Fruit fly (Drosophila melanogaster) whole organism, wandering third instar larva: Measurements from ENCODE around the gene Gclc.

Source experiments
- Abd-B ChIP-seq: fragments of >200 bp; optimal IDR thresholded peaks from 2 replicates; lab custom pipeline; 2017; ENCODE audit warnings: missing biosample characterization, missing genetic modification characterization
- CG32264 ChIP-seq: fragments of 200-800 bp; sonication (Bioruptor generic); optimal IDR thresholded peaks from 2 replicates; lab custom pipeline; 2016; ENCODE audit warnings: missing biosample characterization, missing genetic modification characterization
- CG9705 ChIP-seq: fragments of 200-800 bp; sonication (Bioruptor generic); optimal IDR thresholded peaks from 2 replicates; lab custom pipeline; 2018; ENCODE audit warnings: missing biosample characterization, mild to moderate bottlenecking, missing genetic modification characterization
- CrebA ChIP-seq: fragments of 200-800 bp; sonication (Bioruptor generic); optimal IDR thresholded peaks from 2 replicates; lab custom pipeline; 2016; ENCODE audit warnings: missing biosample characterization, mild to moderate bottlenecking, missing genetic modification characterization, borderline replicate concordance
- Dfd ChIP-seq: fragments of >200 bp; optimal IDR thresholded peaks from 2 replicates; lab custom pipeline; 2017; ENCODE audit warnings: missing biosample characterization, missing genetic modification characterization
- Dif ChIP-seq: fragments of 200-275, 200-300 bp; sonication (Bioruptor generic); optimal IDR thresholded peaks from 2 replicates; lab custom pipeline; 2018; ENCODE audit warnings: missing biosample characterization, missing genetic modification characterization; ENCODE audit not compliant: partially characterized antibody
- GATAd ChIP-seq: sonication (Bioruptor generic); optimal IDR thresholded peaks from 2 replicates; lab custom pipeline; 2016; ENCODE audit warnings: missing biosample characterization, missing genetic modification characterization
- HLH106 ChIP-seq: fragments of 200-800 bp; optimal IDR thresholded peaks from 3 replicates; lab custom pipeline; 2019; ENCODE audit warnings: missing biosample characterization, mild to moderate bottlenecking, missing genetic modification characterization, moderate library complexity
- Hnf4 ChIP-seq: fragments of 200-800 bp; sonication (Bioruptor generic); optimal IDR thresholded peaks from 2 replicates; lab custom pipeline; 2016; ENCODE audit warnings: missing biosample characterization, mild to moderate bottlenecking, missing genetic modification characterization
- Hr78 ChIP-seq: fragments of >200 bp; optimal IDR thresholded peaks from 2 replicates; lab custom pipeline; 2017; ENCODE audit warnings: missing biosample characterization, missing genetic modification characterization
- Hr83 ChIP-seq: fragments of 200-300 bp; sonication (Bioruptor generic); optimal IDR thresholded peaks from 2 replicates; lab custom pipeline; 2016; ENCODE audit warnings: missing biosample characterization, mild to moderate bottlenecking, missing genetic modification characterization, moderate library complexity; ENCODE audit not compliant: poor library complexity, severe bottlenecking
- Jra ChIP-seq: sonication (Bioruptor generic); optimal IDR thresholded peaks from 2 replicates; lab custom pipeline; 2016; ENCODE audit warnings: missing biosample characterization, missing genetic modification characterization
- Mio ChIP-seq: sonication (Bioruptor generic); optimal IDR thresholded peaks from 2 replicates; lab custom pipeline; 2016; ENCODE audit warnings: missing biosample characterization, missing genetic modification characterization
- Myc ChIP-seq: fragments of >200 bp; optimal IDR thresholded peaks from 2 replicates; lab custom pipeline; 2017
- N ChIP-seq: fragments of >200 bp; optimal IDR thresholded peaks from 2 replicates; lab custom pipeline; 2018; ENCODE audit warnings: missing biosample characterization, missing external identifiers, missing genetic modification characterization
- OdsH ChIP-seq: fragments of 200-800 bp; sonication (Bioruptor generic); optimal IDR thresholded peaks from 2 replicates; lab custom pipeline; 2016; ENCODE audit warnings: missing biosample characterization, mild to moderate bottlenecking, missing genetic modification characterization
- Rel ChIP-seq, 2 experiments: fragments of 200-800 bp; sonication (Bioruptor generic) in 1 of 2; optimal IDR thresholded peaks; 2 replicates in 1 of 2; 3 replicates in 1 of 2; lab custom pipeline; 2016 to 2019; ENCODE audit warnings: mild to moderate bottlenecking in 2 of 2, missing biosample characterization in 2 of 2, missing genetic modification characterization in 2 of 2, moderate library complexity in 1 of 2
- Sp1 ChIP-seq: fragments of 200-800 bp; sonication (Bioruptor generic); optimal IDR thresholded peaks from 3 replicates; lab custom pipeline; 2019; ENCODE audit warnings: missing biosample characterization, mild to moderate bottlenecking, missing genetic modification characterization, moderate library complexity
- Vsx2 ChIP-seq: fragments of 200-300, 225-300 bp; sonication (Bioruptor generic); optimal IDR thresholded peaks from 2 replicates; lab custom pipeline; 2018; ENCODE audit warnings: missing biosample characterization, missing genetic modification characterization; ENCODE audit not compliant: partially characterized antibody
- br ChIP-seq: fragments of 200-800 bp; sonication (Bioruptor generic); optimal IDR thresholded peaks from 2 replicates; lab custom pipeline; 2016; ENCODE audit warnings: missing biosample characterization, missing genetic modification characterization
- brk ChIP-seq: fragments of 200-800 bp; sonication (Bioruptor generic); optimal IDR thresholded peaks from 2 replicates; lab custom pipeline; 2016; ENCODE audit warnings: missing biosample characterization, mild to moderate bottlenecking, missing genetic modification characterization
- dl ChIP-seq, 2 experiments: fragments of 175-275, 200-275 bp in 1 of 2; fragments of 200-275 bp in 1 of 2; sonication (Bioruptor generic); optimal IDR thresholded peaks; lab custom pipeline; 2018; ENCODE audit warnings: mild to moderate bottlenecking in 2 of 2, missing biosample characterization in 2 of 2, missing genetic modification characterization in 2 of 2, moderate library complexity in 2 of 2; ENCODE audit not compliant: partially characterized antibody in 2 of 2, insufficient read depth in 1 of 2
- dmrt93B ChIP-seq: fragments of 200-800 bp; sonication (Bioruptor generic); optimal IDR thresholded peaks from 2 replicates; lab custom pipeline; 2018; ENCODE audit warnings: missing biosample characterization, mild to moderate bottlenecking, missing genetic modification characterization
- dsf ChIP-seq: sonication (Bioruptor generic); optimal IDR thresholded peaks from 2 replicates; lab custom pipeline; 2016; ENCODE audit warnings: missing biosample characterization, missing genetic modification characterization, borderline replicate concordance
- ey ChIP-seq: fragments of 200-800 bp; sonication (Bioruptor generic); optimal IDR thresholded peaks from 2 replicates; lab custom pipeline; 2016; ENCODE audit warnings: missing biosample characterization, missing genetic modification characterization
- foxo ChIP-seq, 2 experiments: fragments of 200-800 bp; sonication (Bioruptor generic); optimal IDR thresholded peaks; 2 replicates in 1 of 2; 3 replicates in 1 of 2; lab custom pipeline; 2016 to 2017; ENCODE audit warnings: missing biosample characterization in 2 of 2, missing genetic modification characterization in 2 of 2
- fru ChIP-seq: fragments of 200-800 bp; sonication (Bioruptor generic); optimal IDR thresholded peaks from 3 replicates; lab custom pipeline; 2016; ENCODE audit warnings: missing biosample characterization, mild to moderate bottlenecking, missing genetic modification characterization
- h ChIP-seq: fragments of 200-800 bp; sonication (Bioruptor generic); optimal IDR thresholded peaks from 3 replicates; lab custom pipeline; 2016; ENCODE audit warnings: missing biosample characterization, mild to moderate bottlenecking, missing genetic modification characterization
- jim ChIP-seq: fragments of 175-275, 200-325 bp; sonication (Bioruptor generic); optimal IDR thresholded peaks from 2 replicates; lab custom pipeline; 2016; ENCODE audit warnings: missing biosample characterization, mild to moderate bottlenecking, missing genetic modification characterization
- lola ChIP-seq: fragments of >200 bp; optimal IDR thresholded peaks from 2 replicates; lab custom pipeline; 2017; ENCODE audit warnings: missing biosample characterization, missing genetic modification characterization
- pan ChIP-seq: fragments of >200 bp; optimal IDR thresholded peaks from 2 replicates; lab custom pipeline; 2017
- psq ChIP-seq: fragments of 200-800 bp; sonication (Bioruptor generic); optimal IDR thresholded peaks from 3 replicates; lab custom pipeline; 2017; ENCODE audit warnings: missing biosample characterization, mild to moderate bottlenecking, missing genetic modification characterization, moderate library complexity
- rgr ChIP-seq: fragments of 200-800 bp; sonication (Bioruptor generic); optimal IDR thresholded peaks from 3 replicates; lab custom pipeline; 2016; ENCODE audit warnings: missing biosample characterization, mild to moderate bottlenecking, missing genetic modification characterization
- sage ChIP-seq: fragments of 200-800 bp; sonication (Bioruptor generic); optimal IDR thresholded peaks from 2 replicates; lab custom pipeline; 2016; ENCODE audit warnings: missing biosample characterization, mild to moderate bottlenecking, missing genetic modification characterization
- sv ChIP-seq: fragments of 200-800 bp; sonication (Bioruptor generic); optimal IDR thresholded peaks from 3 replicates; lab custom pipeline; 2016; ENCODE audit warnings: missing biosample characterization, missing genetic modification characterization
- tai ChIP-seq: sonication (Bioruptor generic); optimal IDR thresholded peaks from 2 replicates; lab custom pipeline; 2016; ENCODE audit warnings: missing biosample characterization, missing genetic modification characterization
- usp ChIP-seq: fragments of >200 bp; optimal IDR thresholded peaks from 2 replicates; lab custom pipeline; 2017; ENCODE audit warnings: missing biosample characterization, missing genetic modification characterization
- woc ChIP-seq: sonication (Bioruptor generic); optimal IDR thresholded peaks from 2 replicates; lab custom pipeline; 2016; ENCODE audit warnings: missing biosample characterization, mild to moderate bottlenecking, missing genetic modification characterization

Gclc gene

dm6 chrX:8106281-8107050 is 9.5 kb downstream of the Gclc start:
- TF ChIP-seq GATAd (GFP tag; lab: Kevin White, UChicago) = no peak
- TF ChIP-seq pan (lab: Kevin White, UChicago) = no peak
- TF ChIP-seq psq (GFP tag; lab: Kevin White, UChicago) = no peak
- no peak for TF ChIP-seq jim (GFP tag; lab: Kevin White, UChicago)
- TF ChIP-seq fru = peak; percentile 23
- TF ChIP-seq ey (GFP tag; lab: Kevin White, UChicago) = no peak
- no peak for TF ChIP-seq sage (GFP tag; lab: Kevin White, UChicago)
- TF ChIP-seq HLH106 (tag; lab: Kevin White, UChicago) = no peak
- TF ChIP-seq rgr (GFP tag; lab: Kevin White, UChicago) = no peak
- no peak for TF ChIP-seq Jra (GFP tag; lab: Kevin White, UChicago)
- TF ChIP-seq brk (GFP tag; lab: Kevin White, UChicago) = no peak
- TF ChIP-seq CG32264 (GFP tag; lab: Kevin White, UChicago) = no peak
- TF ChIP-seq Hnf4 (GFP tag; lab: Kevin White, UChicago) = no peak
- no peak for TF ChIP-seq dl (GFP tag; optimal IDR thresholded peaks at IDR 0.05; lab: Kevin White, UChicago; ENCODE audit: insufficient read depth in 1 of 2, partially characterized antibody in 2 of 2)
- TF ChIP-seq dsf (GFP tag; lab: Kevin White, UChicago) = no peak
- TF ChIP-seq Sp1 = no peak
- no peak for TF ChIP-seq Rel (GFP tag; optimal IDR thresholded peaks at IDR 0.05; lab: Kevin White, UChicago)
- peak; percentile 61 for TF ChIP-seq Rel (tag; optimal IDR thresholded peaks at IDR 0.05; lab: Kevin White, UChicago)
- TF ChIP-seq lola (GFP tag; lab: Kevin White, UChicago) = no peak
- TF ChIP-seq CG9705 (GFP tag; lab: Kevin White, UChicago) = no peak
- peak; percentile 12 for TF ChIP-seq h (GFP tag; lab: Kevin White, UChicago)
- no peak for TF ChIP-seq Mio

DNA sequence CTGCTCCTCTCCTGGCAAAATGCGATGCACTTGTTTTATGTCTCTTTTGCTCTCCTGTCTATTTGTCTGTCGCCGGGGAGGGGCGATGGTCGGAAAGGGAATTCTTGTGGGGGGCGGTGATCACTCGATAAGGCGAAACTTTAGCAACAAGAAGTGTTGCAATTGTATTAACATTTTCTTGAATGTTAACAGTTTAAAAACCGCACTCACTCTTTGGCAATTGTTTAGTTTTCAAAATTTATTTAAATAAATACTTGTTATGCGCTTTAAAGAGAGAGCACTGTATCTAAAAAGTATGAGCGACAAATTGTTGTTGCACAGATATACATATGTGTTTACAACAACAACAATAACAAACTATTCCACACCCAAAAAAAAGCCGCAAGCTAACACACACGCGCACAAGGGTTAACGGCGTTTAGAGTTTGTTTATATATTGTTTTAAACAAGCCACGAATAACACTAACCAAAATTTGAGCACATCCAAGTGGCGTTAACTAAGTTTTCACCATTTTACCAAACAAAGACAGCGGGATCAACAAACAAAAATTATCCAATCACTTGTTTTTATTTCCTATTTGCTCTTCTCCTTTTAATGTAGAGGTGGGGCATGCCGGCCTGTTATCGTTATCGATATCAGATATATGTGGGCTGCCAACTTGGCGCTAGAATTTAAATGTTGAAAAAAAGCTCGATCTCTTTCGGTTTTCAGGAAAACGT is 14.3 kb downstream of the Gclc start, which contains the start of gene CG2258:
TSS of gene CG2258 (minus strand) at position 617 of the 720 bp plus-strand sequence.
- TF ChIP-seq woc (GFP tag; lab: Kevin White, UChicago) (peak; percentile 69), dl (GFP tag; optimal IDR thresholded peaks at IDR 0.05; lab: Kevin White, UChicago; ENCODE audit: insufficient read depth in 1 of 2, partially characterized antibody in 2 of 2) (no peak), Hr78 (GFP tag; lab: Kevin White, UChicago) (no peak), sv (GFP tag; lab: Kevin White, UChicago) (no peak), Dif (GFP tag; lab: Kevin White, UChicago) (no peak), rgr (GFP tag; lab: Kevin White, UChicago) (peak; percentile 84), ey (GFP tag; lab: Kevin White, UChicago) (peak; percentile 61), GATAd (GFP tag; lab: Kevin White, UChicago) (no peak), HLH106 (tag; lab: Kevin White, UChicago) (peak; percentile 73), Myc (lab: Kevin White, UChicago) (no peak), pan (lab: Kevin White, UChicago) (no peak), Jra (GFP tag; lab: Kevin White, UChicago) (peak; percentile 37), CG9705 (GFP tag; lab: Kevin White, UChicago) (peak; percentile 53), CrebA (no peak), N (GFP tag; lab: Kevin White, UChicago) (no peak), brk (GFP tag; lab: Kevin White, UChicago) (no peak), sage (GFP tag; lab: Kevin White, UChicago) (peak; percentile 39), Mio (no peak), psq (GFP tag; lab: Kevin White, UChicago) (peak; percentile 65), Rel (GFP tag; optimal IDR thresholded peaks at IDR 0.05; lab: Kevin White, UChicago) (no peak), Rel (tag; optimal IDR thresholded peaks at IDR 0.05; lab: Kevin White, UChicago) (peak; percentile 39), Abd-B (GFP tag; lab: Kevin White, UChicago) (no peak), usp (no peak), OdsH (GFP tag; lab: Kevin White, UChicago) (peak; percentile 74), Hr83 (GFP tag; lab: Kevin White, UChicago) (no peak), h (GFP tag; lab: Kevin White, UChicago) (peak; percentile 83), dmrt93B (GFP tag; lab: Kevin White, UChicago) (peak; percentile 46), dsf (GFP tag; lab: Kevin White, UChicago) (no peak), tai (no peak), fru (peak; percentile 59), jim (GFP tag; lab: Kevin White, UChicago) (no peak), Dfd (GFP tag; lab: Kevin White, UChicago) (no peak), foxo (GFP tag; optimal IDR thresholded peaks at IDR 0.05; lab: Kevin White, UChicago) (peak in 1 of 2 experiments; percentile 65), lola (GFP tag; lab: Kevin White, UChicago) (no peak), Vsx2 (GFP tag; lab: Kevin White, UChicago) (no peak), br (GFP tag; lab: Kevin White, UChicago) (peak; percentile 71), Sp1 (peak; percentile 75), Hnf4 (GFP tag; lab: Kevin White, UChicago) (peak; percentile 72), CG32264 (GFP tag; lab: Kevin White, UChicago) (peak; percentile 17)
- TF ChIP-seq, all 38 proteins: peak for 18
